Worm (Caenorhabditis elegans): Measurements from ENCODE around the gene gst-40.
A peak's percentile ranks its signal among the peaks of the same experiment; 100 is the strongest.

DNA sequence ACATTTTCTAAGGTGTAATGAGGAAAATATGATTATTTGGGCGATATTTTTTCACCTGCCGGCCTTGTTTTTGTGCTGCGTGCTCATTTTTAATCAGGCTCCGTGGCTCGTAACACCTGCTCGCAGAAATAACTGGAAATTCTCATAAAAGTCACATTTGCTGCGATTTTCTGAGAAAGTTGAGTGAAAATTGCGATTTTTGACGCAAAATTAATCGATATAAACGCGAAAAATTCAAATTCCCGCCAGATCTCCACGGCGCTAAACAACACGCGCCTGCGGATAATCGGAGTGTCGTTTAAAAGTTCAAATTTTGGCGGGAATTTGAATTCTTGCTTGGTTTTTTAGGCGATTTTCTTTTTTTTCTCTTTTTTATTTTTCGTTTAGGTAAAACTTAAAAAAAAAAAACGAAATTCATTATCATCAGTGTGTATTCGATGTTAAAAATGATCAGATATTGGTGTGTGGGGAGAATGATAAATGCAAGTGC, 46.8 kb downstream of the gst-40 start, which contains the start of gene Y55F3BL.6:
- TF ChIP-seq efl-1 (GFP tag; optimal IDR thresholded peaks at IDR 0.05) = peak; percentile 28
- no peak for TF ChIP-seq ztf-26 (tag; optimal IDR thresholded peaks at IDR 0.05)
- no peak for TF ChIP-seq lin-35 (GFP tag; optimal IDR thresholded peaks at IDR 0.05)
- TF ChIP-seq madf-6 (GFP tag; IDR thresholded peaks at IDR 0.05) = no peak
- TF ChIP-seq B0336.3 (GFP tag; IDR thresholded peaks at IDR 0.05) = no peak
- no peak for TF ChIP-seq hlh-26 (GFP tag; conservative IDR thresholded peaks at IDR 0.05)
